Fruit fly (Drosophila melanogaster) whole organism, prepupa: ENCODE measurements around the gene CG43072.
A peak's percentile ranks its signal among the peaks of the same experiment; 100 is the strongest.

ENCODE experiments used
- Blimp-1 ChIP-seq: fragments of 200-800 bp; sonication (Bioruptor generic); optimal IDR thresholded peaks from 3 replicates; lab custom pipeline; 2017; ENCODE audit warnings: missing biosample characterization, missing genetic modification characterization, mild to moderate bottlenecking, moderate library complexity, missing genetic modification reagents
- CG10631 ChIP-seq: fragments of 200-800 bp; sonication (Bioruptor generic); optimal IDR thresholded peaks from 2 replicates; lab custom pipeline; 2016; ENCODE audit warnings: missing biosample characterization, missing genetic modification characterization
- CG6163 ChIP-seq: fragments of 200-800 bp; sonication (Bioruptor generic); IDR thresholded peaks from 3 replicates; pipeline ENCODE4 v1.3.6; 2022; ENCODE audit warnings: missing biosample characterization, missing genetic modification characterization
- CG6854 ChIP-seq: fragments of 200-800 bp; sonication (Bioruptor generic); optimal IDR thresholded peaks from 2 replicates; lab custom pipeline; 2017; ENCODE audit warnings: missing biosample characterization, mild to moderate bottlenecking, missing genetic modification characterization
- Lpt ChIP-seq: fragments of 200-800 bp; sonication (Bioruptor generic); optimal IDR thresholded peaks from 3 replicates; lab custom pipeline; 2016; ENCODE audit warnings: missing biosample characterization, missing genetic modification characterization
- Met ChIP-seq: fragments of 200-800 bp; sonication (Bioruptor generic); optimal IDR thresholded peaks from 3 replicates; lab custom pipeline; 2016; ENCODE audit warnings: missing biosample characterization, missing genetic modification characterization
- Smox ChIP-seq: fragments of 200-800 bp; sonication (Bioruptor generic); optimal IDR thresholded peaks from 3 replicates; lab custom pipeline; 2016; ENCODE audit warnings: missing biosample characterization, missing genetic modification characterization
- dac ChIP-seq: fragments of 200-800 bp; sonication (Bioruptor generic); optimal IDR thresholded peaks from 2 replicates; lab custom pipeline; 2017; ENCODE audit warnings: missing biosample characterization, mild to moderate bottlenecking, missing genetic modification characterization
- net ChIP-seq: fragments of 200-800 bp; sonication (Bioruptor generic); optimal IDR thresholded peaks from 3 replicates; lab custom pipeline; 2016; ENCODE audit warnings: missing biosample characterization, missing genetic modification characterization
- salr ChIP-seq, 2 experiments: fragments of 200-800 bp; sonication (Bioruptor generic); optimal IDR thresholded peaks; 3 replicates each; lab custom pipeline; 2016 to 2018; ENCODE audit warnings: missing biosample characterization in 2 of 2, missing genetic modification characterization in 2 of 2, mild to moderate bottlenecking in 1 of 2

DNA sequence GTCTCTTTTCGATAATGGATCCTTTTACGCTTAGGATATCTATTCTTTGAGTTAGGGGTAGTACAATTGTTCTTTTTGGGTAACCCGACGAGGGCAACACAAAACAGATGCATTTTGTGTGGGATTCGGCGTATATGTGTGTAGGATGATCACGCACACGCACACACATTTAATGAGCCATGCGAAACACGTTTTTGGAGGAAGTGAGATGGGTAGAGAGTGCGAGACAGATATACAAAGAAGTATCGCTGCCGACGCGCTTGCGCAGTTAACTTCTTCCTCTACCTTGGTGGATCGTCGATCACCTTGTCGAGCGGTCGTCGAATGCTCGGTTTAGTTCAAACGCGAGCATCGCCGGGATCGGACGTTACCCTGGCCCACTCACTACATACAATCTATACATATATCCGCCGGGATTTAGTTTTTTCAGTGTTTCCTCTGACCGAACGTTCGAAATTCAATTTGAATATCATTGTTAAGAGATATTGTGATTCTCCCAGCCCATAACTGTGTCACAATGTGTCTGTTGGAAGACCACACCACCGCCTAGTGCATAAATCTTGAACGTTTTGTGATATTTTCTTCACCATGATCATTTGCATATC lies 2.0 kb downstream of the CG43072 start:
- TF ChIP-seq CG10631 (GFP tag; lab: Kevin White, UChicago) (no peak), net (GFP tag; lab: Kevin White, UChicago) (no peak), salr (GFP tag; optimal IDR thresholded peaks at IDR 0.05; lab: Kevin White, UChicago) (no peak), Lpt (GFP tag; lab: Kevin White, UChicago) (no peak), Blimp-1 (no peak), dac (GFP tag; lab: Kevin White, UChicago) (no peak), Smox (no peak), CG6163 (GFP tag; lab: Robert Waterston, UW) (no peak), CG6854 (peak; percentile 52), Met (GFP tag; lab: Kevin White, UChicago) (no peak)
